Fruit fly (Drosophila melanogaster) whole organism, embryonic: ENCODE data around the gene CG6709.

Source experiments
- Adf1 ChIP-seq: fragments of 200-800 bp; sonication (Bioruptor generic); IDR thresholded peaks from 2 replicates; pipeline ENCODE4 v1.3.6; 2022; ENCODE audit warnings: missing biosample characterization, missing genetic modification characterization
- Atf3 ChIP-seq: fragments of 200-800 bp; sonication (Bioruptor generic); optimal IDR thresholded peaks from 3 replicates; lab custom pipeline; 2016; ENCODE audit warnings: missing biosample characterization, missing genetic modification characterization
- Atf6 ChIP-seq: fragments of 200-800 bp; sonication (Bioruptor generic); IDR thresholded peaks from 2 replicates; pipeline ENCODE4 v1.3.6; 2022; ENCODE audit warnings: missing biosample characterization, missing genetic modification characterization
- BtbVII ChIP-seq: fragments of 200-800 bp; sonication (Bioruptor generic); optimal IDR thresholded peaks from 3 replicates; lab custom pipeline; 2017; ENCODE audit warnings: missing biosample characterization, mild to moderate bottlenecking, missing genetic modification characterization
- CG10274 ChIP-seq: fragments of 200-800 bp; sonication (Bioruptor generic); optimal IDR thresholded peaks from 3 replicates; lab custom pipeline; 2017; ENCODE audit warnings: missing biosample characterization, mild to moderate bottlenecking, missing genetic modification characterization
- CG11723 ChIP-seq: fragments of 200-800 bp; sonication (Bioruptor generic); optimal IDR thresholded peaks from 2 replicates; lab custom pipeline; 2017; ENCODE audit warnings: missing biosample characterization, mild to moderate bottlenecking, missing genetic modification characterization
- CG12659 ChIP-seq: fragments of 200-800 bp; sonication (Bioruptor generic); optimal IDR thresholded peaks from 3 replicates; lab custom pipeline; 2017; ENCODE audit warnings: mild to moderate bottlenecking, missing biosample characterization, missing genetic modification reagents, missing genetic modification characterization
- CG12942 ChIP-seq: fragments of 200-800 bp; sonication (Bioruptor generic); optimal IDR thresholded peaks from 3 replicates; lab custom pipeline; 2016; ENCODE audit warnings: missing biosample characterization, missing genetic modification characterization
- CG15011 ChIP-seq: fragments of 200-800 bp; sonication (Bioruptor generic); optimal IDR thresholded peaks from 3 replicates; lab custom pipeline; 2018; ENCODE audit warnings: missing biosample characterization, mild to moderate bottlenecking, missing genetic modification characterization
- CG17361 ChIP-seq: fragments of 200-800 bp; sonication (Bioruptor generic); IDR thresholded peaks from 3 replicates; pipeline ENCODE4 v1.3.6; 2022; ENCODE audit warnings: missing biosample characterization, missing genetic modification characterization
- CG17568 ChIP-seq: fragments of 200-800 bp; sonication (Bioruptor generic); optimal IDR thresholded peaks from 2 replicates; lab custom pipeline; 2018; ENCODE audit warnings: missing biosample characterization, mild to moderate bottlenecking, missing genetic modification characterization, moderate library complexity
- CG18764 ChIP-seq: fragments of 200-800 bp; sonication (Bioruptor generic); optimal IDR thresholded peaks from 3 replicates; lab custom pipeline; 2016; ENCODE audit warnings: missing biosample characterization, missing genetic modification characterization
- CG2116 ChIP-seq: fragments of 200-800 bp; sonication (Bioruptor generic); optimal IDR thresholded peaks from 3 replicates; lab custom pipeline; 2018; ENCODE audit warnings: missing biosample characterization, mild to moderate bottlenecking, missing genetic modification characterization
- CG2712 ChIP-seq: fragments of 200-800 bp; optimal IDR thresholded peaks from 3 replicates; lab custom pipeline; 2019; ENCODE audit warnings: missing biosample characterization, mild to moderate bottlenecking, missing genetic modification characterization, moderate library complexity
- CG6791 ChIP-seq: fragments of 200-800 bp; sonication (Bioruptor generic); IDR thresholded peaks from 3 replicates; pipeline ENCODE4 v1.3.6; 2022; ENCODE audit warnings: missing biosample characterization, missing genetic modification characterization; ENCODE audit not compliant: partially characterized antibody
- CG7786 ChIP-seq: fragments of 200-800 bp; sonication (Bioruptor generic); optimal IDR thresholded peaks from 2 replicates; lab custom pipeline; 2016; ENCODE audit warnings: missing biosample characterization, missing genetic modification characterization
- CG8924 ChIP-seq: fragments of 200-800 bp; optimal IDR thresholded peaks from 3 replicates; lab custom pipeline; 2019; ENCODE audit warnings: missing biosample characterization, mild to moderate bottlenecking, missing genetic modification characterization, moderate library complexity
- D ChIP-seq, 2 experiments: fragments of 200-800 bp in 1 of 2; fragments of >200 bp in 1 of 2; sonication (Bioruptor generic) in 1 of 2; optimal IDR thresholded peaks; 2 replicates in 1 of 2; 3 replicates in 1 of 2; lab custom pipeline; 2017; ENCODE audit warnings: mild to moderate bottlenecking in 1 of 2, missing biosample characterization in 1 of 2, missing genetic modification characterization in 1 of 2, missing genetic modification reagents in 1 of 2
- HLH54F ChIP-seq: fragments of 200-800 bp; sonication (Bioruptor generic); optimal IDR thresholded peaks from 3 replicates; lab custom pipeline; 2016; ENCODE audit warnings: missing biosample characterization, missing genetic modification characterization
- Hr78 ChIP-seq, 2 experiments: fragments of 200-800 bp in 1 of 2; fragments of >200 bp in 1 of 2; sonication (Bioruptor generic) in 1 of 2; optimal IDR thresholded peaks; 2 replicates each; lab custom pipeline; 2017 to 2019; ENCODE audit warnings: missing biosample characterization in 2 of 2, missing genetic modification characterization in 2 of 2, mild to moderate bottlenecking in 1 of 2, moderate library complexity in 1 of 2
- Kr ChIP-seq: fragments of 200-800 bp; sonication (Bioruptor generic); optimal IDR thresholded peaks from 2 replicates; lab custom pipeline; 2017; ENCODE audit warnings: missing biosample characterization, mild to moderate bottlenecking, missing genetic modification characterization
- Max ChIP-seq: fragments of 200-800 bp; sonication (Bioruptor generic); optimal IDR thresholded peaks from 2 replicates; lab custom pipeline; 2016; ENCODE audit warnings: missing biosample characterization, mild to moderate bottlenecking, missing genetic modification characterization
- Neu2 ChIP-seq: fragments of 200-800 bp; sonication (Bioruptor generic); optimal IDR thresholded peaks from 3 replicates; lab custom pipeline; 2016; ENCODE audit warnings: missing biosample characterization, missing genetic modification characterization, borderline replicate concordance
- Optix ChIP-seq: fragments of 200-800 bp; sonication (Bioruptor generic); IDR thresholded peaks from 3 replicates; pipeline ENCODE4 v1.3.6; 2022; ENCODE audit warnings: missing biosample characterization, missing genetic modification characterization
- Poxn ChIP-seq: fragments of 200-800 bp; sonication (Bioruptor generic); IDR thresholded peaks from 2 replicates; pipeline ENCODE4 v1.3.6; 2022; ENCODE audit warnings: missing biosample characterization, missing genetic modification characterization
- Sox102F ChIP-seq: fragments of 200-800 bp; sonication (Bioruptor generic); optimal IDR thresholded peaks from 2 replicates; lab custom pipeline; 2018; ENCODE audit warnings: missing biosample characterization, mild to moderate bottlenecking, missing genetic modification characterization, moderate library complexity
- Sry-β ChIP-seq: fragments of 200-800 bp; sonication (Bioruptor generic); optimal IDR thresholded peaks from 2 replicates; lab custom pipeline; 2018; ENCODE audit warnings: missing biosample characterization, mild to moderate bottlenecking, missing genetic modification characterization, moderate library complexity
- ac ChIP-seq: fragments of 200-800 bp; sonication (Bioruptor generic); optimal IDR thresholded peaks from 3 replicates; lab custom pipeline; 2017; ENCODE audit warnings: missing biosample characterization, mild to moderate bottlenecking, missing genetic modification characterization
- croc ChIP-seq: fragments of 200-800 bp; sonication (Bioruptor generic); conservative IDR thresholded peaks from 3 replicates; pipeline ENCODE4 v1.3.6; 2022; ENCODE audit warnings: missing biosample characterization, missing genetic modification characterization
- crp ChIP-seq, 2 experiments: fragments of 200-800 bp; sonication (Bioruptor generic); optimal IDR thresholded peaks; 2 replicates in 1 of 2; 3 replicates in 1 of 2; lab custom pipeline; 2017; ENCODE audit warnings: missing biosample characterization in 2 of 2, missing genetic modification characterization in 2 of 2, mild to moderate bottlenecking in 1 of 2, moderate library complexity in 1 of 2
- danr ChIP-seq: fragments of 200-800 bp; sonication (Bioruptor generic); IDR thresholded peaks from 2 replicates; pipeline ENCODE4 v1.3.6; 2022; ENCODE audit warnings: missing biosample characterization, missing genetic modification characterization
- dm ChIP-seq: fragments of 200-800 bp; sonication (Bioruptor generic); optimal IDR thresholded peaks from 3 replicates; lab custom pipeline; 2016; ENCODE audit warnings: missing biosample characterization, missing genetic modification characterization
- gcm ChIP-seq: fragments of 200-800 bp; sonication (Bioruptor generic); optimal IDR thresholded peaks from 2 replicates; lab custom pipeline; 2019; ENCODE audit warnings: missing biosample characterization, mild to moderate bottlenecking, missing genetic modification characterization, moderate library complexity
- gcm2 ChIP-seq: fragments of 200-800 bp; sonication (Bioruptor generic); optimal IDR thresholded peaks from 2 replicates; lab custom pipeline; 2016; ENCODE audit warnings: missing biosample characterization, missing genetic modification characterization
- gro ChIP-seq: fragments of 200-800 bp; sonication (Bioruptor generic); optimal IDR thresholded peaks from 2 replicates; lab custom pipeline; 2016; ENCODE audit warnings: missing biosample characterization, missing genetic modification characterization
- gsb ChIP-seq: fragments of 200-800 bp; sonication (Bioruptor generic); IDR thresholded peaks from 2 replicates; pipeline ENCODE4 v1.3.6; 2022; ENCODE audit warnings: missing biosample characterization, missing genetic modification characterization
- lilli ChIP-seq: fragments of 200-800 bp; sonication (Bioruptor generic); optimal IDR thresholded peaks from 3 replicates; lab custom pipeline; 2016; ENCODE audit warnings: missing biosample characterization, missing genetic modification characterization
- nerfin-1 ChIP-seq: fragments of 200-800 bp; sonication (Bioruptor generic); optimal IDR thresholded peaks from 3 replicates; lab custom pipeline; 2019; ENCODE audit warnings: missing biosample characterization, mild to moderate bottlenecking, missing genetic modification characterization, moderate library complexity
- org-1 ChIP-seq: fragments of 200-800 bp; sonication (Bioruptor generic); optimal IDR thresholded peaks from 2 replicates; lab custom pipeline; 2017; ENCODE audit warnings: missing biosample characterization, missing genetic modification characterization
- pum ChIP-seq: fragments of 200-800 bp; sonication (Bioruptor generic); optimal IDR thresholded peaks from 2 replicates; lab custom pipeline; 2016; ENCODE audit warnings: missing biosample characterization, missing genetic modification characterization
- run ChIP-seq: fragments of 200-800 bp; sonication (Bioruptor generic); optimal IDR thresholded peaks from 3 replicates; lab custom pipeline; 2018; ENCODE audit warnings: missing biosample characterization, mild to moderate bottlenecking, missing genetic modification characterization
- sc ChIP-seq, 3 experiments: fragments of >200 bp in 2 of 3; fragments of 200-800 bp in 1 of 3; sonication (Bioruptor generic) in 1 of 3; optimal IDR thresholded peaks; 2 replicates in 2 of 3; 3 replicates in 1 of 3; lab custom pipeline; 2017; ENCODE audit warnings: mild to moderate bottlenecking in 1 of 3, missing biosample characterization in 1 of 3, missing genetic modification characterization in 1 of 3, missing genetic modification reagents in 1 of 3
- slp2 ChIP-seq: fragments of 200-800 bp; sonication (Bioruptor generic); optimal IDR thresholded peaks from 2 replicates; lab custom pipeline; 2016; ENCODE audit warnings: missing biosample characterization, missing genetic modification characterization
- sug ChIP-seq: fragments of 200-800 bp; optimal IDR thresholded peaks from 2 replicates; lab custom pipeline; 2019; ENCODE audit warnings: missing biosample characterization, mild to moderate bottlenecking, missing genetic modification characterization, moderate library complexity
- tup ChIP-seq: fragments of 200-800 bp; sonication (Bioruptor generic); optimal IDR thresholded peaks from 2 replicates; lab custom pipeline; 2016; ENCODE audit warnings: missing biosample characterization, mild to moderate bottlenecking, missing genetic modification characterization, moderate library complexity
- tx ChIP-seq: fragments of 200-800 bp; sonication (Bioruptor generic); optimal IDR thresholded peaks from 2 replicates; lab custom pipeline; 2016; ENCODE audit warnings: missing biosample characterization, missing genetic modification characterization
- unc-4 ChIP-seq: fragments of 200-800 bp; sonication (Bioruptor generic); IDR thresholded peaks from 2 replicates; pipeline ENCODE4 v1.3.6; 2022; ENCODE audit warnings: missing biosample characterization, missing genetic modification characterization; ENCODE audit not compliant: partially characterized antibody

The CG6709 gene

dm6 chr3L:9854583-9855519, 39.7 kb downstream of the CG6709 start, which contains the start of gene RasGAP1 (continued):
- TF ChIP-seq Atf3 (GFP tag; lab: Kevin White, UChicago) (no peak), pum (GFP tag; lab: Kevin White, UChicago) (no peak), CG18764 (GFP tag; lab: Kevin White, UChicago) (no peak), slp2 (GFP tag; lab: Kevin White, UChicago) (no peak), tup (GFP tag; lab: Kevin White, UChicago) (no peak), CG2116 (GFP tag; lab: Kevin White, UChicago) (peak; percentile 95), HLH54F (peak; percentile 4), sc (optimal IDR thresholded peaks at IDR 0.05; lab: Kevin White, UChicago) (no peak), sc (GFP tag; optimal IDR thresholded peaks at IDR 0.05; lab: Kevin White, UChicago) (no peak), tx (GFP tag; lab: Kevin White, UChicago) (no peak), CG8924 (tag; lab: Kevin White, UChicago) (no peak), CG10274 (no peak), sug (tag; lab: Kevin White, UChicago) (peak; percentile 22), Adf1 (peak; percentile 44), CG17361 (no peak), CG12942 (no peak), org-1 (GFP tag; lab: Kevin White, UChicago) (no peak), Sry-β (GFP tag; lab: Kevin White, UChicago) (no peak), CG15011 (GFP tag; lab: Kevin White, UChicago) (no peak), D (optimal IDR thresholded peaks at IDR 0.05; lab: Kevin White, UChicago) (peak; percentile 12), D (GFP tag; optimal IDR thresholded peaks at IDR 0.05; lab: Kevin White, UChicago) (no peak), CG17568 (GFP tag; lab: Kevin White, UChicago) (no peak), Kr (GFP tag; lab: Kevin White, UChicago) (no peak), gsb (GFP tag; lab: Robert Waterston, UW) (no peak), danr (GFP tag; lab: Robert Waterston, UW) (no peak), gro (GFP tag; lab: Kevin White, UChicago) (peak; percentile 33), Optix (GFP tag; lab: Robert Waterston, UW) (no peak), BtbVII (GFP tag; lab: Kevin White, UChicago) (no peak), CG2712 (tag; lab: Kevin White, UChicago) (no peak), lilli (no peak), Sox102F (no peak), Neu2 (no peak), gcm (GFP tag; lab: Kevin White, UChicago) (no peak), CG11723 (GFP tag; lab: Kevin White, UChicago) (no peak), CG12659 (GFP tag; lab: Kevin White, UChicago) (peak; percentile 36), croc (no peak), Atf6 (GFP tag; lab: Robert Waterston, UW) (0 out of 2 replicates have a peak, but pooled peaks have one; percentile 26), dm (peak; percentile 37), Max (GFP tag; lab: Kevin White, UChicago) (peak; percentile 16), gcm2 (no peak), CG7786 (no peak), CG6791 (GFP tag; lab: Robert Waterston, UW) (peak; percentile 53; the same call in 2 of the 3 replicates), nerfin-1 (peak; percentile 62), ac (GFP tag; lab: Kevin White, UChicago) (no peak), unc-4 (GFP tag; lab: Robert Waterston, UW) (peak; percentile 71), crp (GFP tag; optimal IDR thresholded peaks at IDR 0.05; lab: Kevin White, UChicago) (no peak), Hr78 (GFP tag; optimal IDR thresholded peaks at IDR 0.05; lab: Kevin White, UChicago) (no peak), run (tag; lab: Kevin White, UChicago) (no peak), Poxn (GFP tag; lab: Robert Waterston, UW) (no peak)
